Worm (Caenorhabditis elegans) whole organism, L1 larva: ENCODE data around the gene srr-9.

ENCODE experiments used
- lin-35 ChIP-seq, 2 experiments: fragments of 150-350 bp; optimal IDR thresholded peaks; 2 replicates each; lab custom pipeline; 2014; ENCODE audit warnings: missing biosample characterization in 2 of 2, missing genetic modification characterization in 2 of 2, missing genetic modification reagents in 2 of 2
- lsy-2 ChIP-seq, 2 experiments: fragments of 150-350 bp; optimal IDR thresholded peaks; 2 replicates each; lab custom pipeline; 2014; ENCODE audit warnings: missing biosample characterization in 2 of 2, missing genetic modification characterization in 2 of 2
- pag-3 ChIP-seq: sonication (generic microtip); optimal IDR thresholded peaks from 2 replicates; lab custom pipeline; 2017; ENCODE audit warnings: missing genetic modification characterization, mild to moderate bottlenecking, missing compliant biosample characterization, antibody characterized with exemption, borderline replicate concordance; ENCODE audit not compliant: insufficient read depth
- tbx-2 ChIP-seq: sonication (generic microtip); optimal IDR thresholded peaks from 2 replicates; lab custom pipeline; 2016; ENCODE audit warnings: missing genetic modification characterization, missing compliant biosample characterization
- xbp-1 ChIP-seq: sonication (generic microtip); optimal IDR thresholded peaks from 2 replicates; lab custom pipeline; 2016; ENCODE audit warnings: missing genetic modification characterization, missing compliant biosample characterization

- TF ChIP-seq pag-3 (tag; lab: Kevin White, UChicago): no peak
- peak; percentile 13 for TF ChIP-seq tbx-2 (tag; lab: Kevin White, UChicago)
- TF ChIP-seq xbp-1 (tag; lab: Kevin White, UChicago): no peak
- no peak for TF ChIP-seq lsy-2 (tag; optimal IDR thresholded peaks at IDR 0.05; lab: Kevin White, UChicago)
- no peak for TF ChIP-seq lin-35 (GFP tag; optimal IDR thresholded peaks at IDR 0.05; lab: Kevin White, UChicago)
Observed at ce11 chrV:7726927-7727326, 10.9 kb upstream of the srr-9 start.
